Worm (Caenorhabditis elegans) whole organism, L1 larva: ENCODE results near the gene nfi-1.

Source experiments
- C04F5.9 ChIP-seq: sonication (generic microtip); optimal IDR thresholded peaks from 2 replicates; lab custom pipeline; 2016; ENCODE audit warnings: missing genetic modification characterization, missing compliant biosample characterization
- F16B12.6 ChIP-seq: fragments of 150-350 bp; optimal IDR thresholded peaks from 2 replicates; lab custom pipeline; 2014; ENCODE audit warnings: missing biosample characterization, missing genetic modification characterization
- aly-2 ChIP-seq: fragments of 150-350 bp; optimal IDR thresholded peaks from 2 replicates; lab custom pipeline; 2014; ENCODE audit warnings: missing biosample characterization, missing genetic modification characterization
- ama-1 ChIP-seq: fragments of 150-350 bp; optimal IDR thresholded peaks from 2 replicates; lab custom pipeline; 2014
- blmp-1 ChIP-seq: fragments of 150-350 bp; optimal IDR thresholded peaks from 2 replicates; lab custom pipeline; 2014; ENCODE audit warnings: missing biosample characterization, missing genetic modification characterization
- ceh-63 ChIP-seq: fragments of 200-800 bp; sonication (Bioruptor generic); optimal IDR thresholded peaks from 2 replicates; lab custom pipeline; 2018; ENCODE audit warnings: mild to moderate bottlenecking, missing genetic modification characterization, missing compliant biosample characterization
- ceh-82 ChIP-seq, 3 experiments: fragments of 150-350 bp in 1 of 3; sonication (generic microtip) in 2 of 3; optimal IDR thresholded peaks; 2 replicates each; lab custom pipeline; 2014 to 2017; ENCODE audit warnings: missing biosample characterization in 3 of 3, missing genetic modification characterization in 3 of 3
- ceh-88 ChIP-seq: fragments of 200-800 bp; sonication (Bioruptor generic); IDR thresholded peaks from 2 replicates; pipeline ENCODE4 v1.3.6; 2022; ENCODE audit warnings: missing genetic modification characterization, missing compliant biosample characterization
- ceh-90 ChIP-seq: sonication (generic microtip); optimal IDR thresholded peaks from 2 replicates; lab custom pipeline; 2016; ENCODE audit warnings: missing genetic modification characterization, missing compliant biosample characterization
- dsc-1 ChIP-seq: sonication (generic microtip); optimal IDR thresholded peaks from 2 replicates; lab custom pipeline; 2016; ENCODE audit warnings: mild to moderate bottlenecking, missing genetic modification characterization, missing compliant biosample characterization
- efl-1 ChIP-seq, 4 experiments: fragments of 150-350 bp; optimal IDR thresholded peaks in 3 of 4; peaks in 1 of 4; 1 replicate in 1 of 4; 2 replicates in 3 of 4; lab custom pipeline; 2014; ENCODE audit warnings: missing biosample characterization in 2 of 4, missing genetic modification characterization in 2 of 4, missing genetic modification reagents in 2 of 4
- egl-13 ChIP-seq: sonication (generic microtip); optimal IDR thresholded peaks from 2 replicates; lab custom pipeline; 2016; ENCODE audit warnings: missing genotype, missing genetic modification reagents, missing genetic modification characterization, missing compliant biosample characterization
- elt-2 ChIP-seq: sonication (generic microtip); optimal IDR thresholded peaks from 2 replicates; lab custom pipeline; 2016; ENCODE audit warnings: missing genetic modification characterization, mild to moderate bottlenecking, inconsistent platforms, missing compliant biosample characterization, missing genetic modification reagents
- elt-3 ChIP-seq, 6 experiments: fragments of 150-350 bp in 1 of 6; sonication (generic microtip); optimal IDR thresholded peaks; 2 replicates each; lab custom pipeline; 2017 to 2018; ENCODE audit warnings: missing biosample characterization in 6 of 6, missing genetic modification characterization in 6 of 6, inconsistent platforms in 1 of 6
- grh-1 ChIP-seq: fragments of 200-800 bp; sonication (Bioruptor generic); IDR thresholded peaks from 2 replicates; pipeline ENCODE4 v1.3.6; 2022; ENCODE audit warnings: missing genetic modification reagents, missing genetic modification characterization, missing compliant biosample characterization
- hlh-17 ChIP-seq: fragments of 200-800 bp; sonication (Bioruptor generic); optimal IDR thresholded peaks from 2 replicates; lab custom pipeline; 2018; ENCODE audit warnings: missing genetic modification characterization, mild to moderate bottlenecking, missing compliant biosample characterization, moderate library complexity, borderline replicate concordance
- jun-1 ChIP-seq: fragments of 150-350 bp; optimal IDR thresholded peaks from 2 replicates; lab custom pipeline; 2014; ENCODE audit warnings: missing biosample characterization, missing genetic modification reagents, missing genetic modification characterization
- lin-14 ChIP-seq: fragments of 200-800 bp; sonication (Bioruptor generic); optimal IDR thresholded peaks from 2 replicates; lab custom pipeline; 2018; ENCODE audit warnings: mild to moderate bottlenecking, missing genetic modification characterization, moderate library complexity, missing compliant biosample characterization
- lin-35 ChIP-seq, 2 experiments: fragments of 150-350 bp; optimal IDR thresholded peaks; 2 replicates each; lab custom pipeline; 2014; ENCODE audit warnings: missing biosample characterization in 2 of 2, missing genetic modification characterization in 2 of 2, missing genetic modification reagents in 2 of 2
- lsy-2 ChIP-seq, 2 experiments: fragments of 150-350 bp; optimal IDR thresholded peaks; 2 replicates each; lab custom pipeline; 2014; ENCODE audit warnings: missing biosample characterization in 2 of 2, missing genetic modification characterization in 2 of 2
- mab-9 ChIP-seq: fragments of 200-800 bp; sonication (Bioruptor generic); IDR thresholded peaks from 2 replicates; pipeline ENCODE4 v1.3.6; 2022; ENCODE audit warnings: missing genetic modification reagents, missing genetic modification characterization, missing compliant biosample characterization
- mdl-1 ChIP-seq, 2 experiments: fragments of 150-350 bp; optimal IDR thresholded peaks; 2 replicates each; lab custom pipeline; 2014 to 2017; ENCODE audit warnings: missing biosample characterization in 2 of 2, missing genetic modification characterization in 2 of 2, inconsistent platforms in 1 of 2
- mep-1 ChIP-seq: fragments of 150-350 bp; optimal IDR thresholded peaks from 2 replicates; lab custom pipeline; 2014; ENCODE audit warnings: missing biosample characterization, missing genetic modification characterization
- nhr-12 ChIP-seq: sonication (generic microtip); optimal IDR thresholded peaks from 2 replicates; lab custom pipeline; 2017; ENCODE audit warnings: missing biosample characterization, missing genetic modification characterization
- nhr-19 ChIP-seq: fragments of 200-800 bp; sonication (Bioruptor generic); conservative IDR thresholded peaks from 2 replicates; pipeline ENCODE4 v1.3.6; 2022; ENCODE audit warnings: missing genetic modification characterization, missing compliant biosample characterization
- nhr-20 ChIP-seq: sonication (generic microtip); optimal IDR thresholded peaks from 2 replicates; lab custom pipeline; 2016; ENCODE audit warnings: mild to moderate bottlenecking, missing genetic modification characterization, missing compliant biosample characterization
- nhr-237 ChIP-seq: fragments of 150-350 bp; optimal IDR thresholded peaks from 2 replicates; lab custom pipeline; 2014; ENCODE audit warnings: missing biosample characterization, missing genetic modification characterization
- nhr-71 ChIP-seq: sonication (generic microtip); optimal IDR thresholded peaks from 2 replicates; lab custom pipeline; 2016; ENCODE audit warnings: mild to moderate bottlenecking, missing genetic modification characterization, moderate library complexity, missing compliant biosample characterization
- nhr-76 ChIP-seq: sonication (generic microtip); optimal IDR thresholded peaks from 2 replicates; lab custom pipeline; 2017; ENCODE audit warnings: missing biosample characterization, missing genetic modification characterization
- nhr-85 ChIP-seq: sonication (generic microtip); peaks from one replicate; lab custom pipeline; 2016; ENCODE audit warnings: missing genetic modification characterization, inconsistent platforms, missing compliant biosample characterization
- nhr-90 ChIP-seq: sonication (generic microtip); optimal IDR thresholded peaks from 2 replicates; lab custom pipeline; 2016; ENCODE audit warnings: mild to moderate bottlenecking, missing genetic modification characterization, missing compliant biosample characterization; ENCODE audit not compliant: poor library complexity
- skn-1 ChIP-seq: fragments of 150-350 bp; optimal IDR thresholded peaks from 2 replicates; lab custom pipeline; 2014; ENCODE audit warnings: missing biosample characterization, missing genetic modification characterization
- snpc-4 ChIP-seq: fragments of 150-350 bp; optimal IDR thresholded peaks from 2 replicates; lab custom pipeline; 2014; ENCODE audit warnings: missing biosample characterization, missing genetic modification characterization
- snu-23 ChIP-seq: sonication (generic microtip); optimal IDR thresholded peaks from 2 replicates; lab custom pipeline; 2016; ENCODE audit warnings: missing genetic modification characterization, missing compliant biosample characterization
- sptf-1 ChIP-seq: fragments of 150-350 bp; optimal IDR thresholded peaks from 2 replicates; lab custom pipeline; 2014; ENCODE audit warnings: missing biosample characterization, missing genetic modification characterization
- swsn-7 ChIP-seq: sonication (generic microtip); optimal IDR thresholded peaks from 2 replicates; lab custom pipeline; 2016; ENCODE audit warnings: missing genetic modification characterization, missing compliant biosample characterization
- tbx-2 ChIP-seq: sonication (generic microtip); optimal IDR thresholded peaks from 2 replicates; lab custom pipeline; 2016; ENCODE audit warnings: missing genetic modification characterization, missing compliant biosample characterization
- unc-130 ChIP-seq: fragments of 150-350 bp; optimal IDR thresholded peaks from 2 replicates; lab custom pipeline; 2017; ENCODE audit warnings: missing biosample characterization, missing genetic modification characterization, inconsistent platforms
- unc-30 ChIP-seq: sonication (generic microtip); optimal IDR thresholded peaks from 2 replicates; lab custom pipeline; 2017; ENCODE audit warnings: missing biosample characterization, missing genetic modification characterization
- unc-86 ChIP-seq: sonication (generic microtip); optimal IDR thresholded peaks from 2 replicates; lab custom pipeline; 2016; ENCODE audit warnings: missing genetic modification characterization, missing compliant biosample characterization
- unc-98 ChIP-seq: fragments of 200-800 bp; sonication (Bioruptor generic); IDR thresholded peaks from 2 replicates; pipeline ENCODE4 v1.3.6; 2022; ENCODE audit warnings: missing genetic modification characterization, missing compliant biosample characterization
- ztf-4 ChIP-seq: fragments of 150-350 bp; optimal IDR thresholded peaks from 2 replicates; lab custom pipeline; 2014; ENCODE audit warnings: missing biosample characterization, missing genetic modification characterization

Gene nfi-1

ce11 chrII:7547269-7547668, 9.3 kb downstream of the nfi-1 start (continued):
- no peak for TF ChIP-seq jun-1 (tag; lab: Kevin White, UChicago)

- no peak for TF ChIP-seq unc-30 (tag; lab: Kevin White, UChicago)
- no peak for TF ChIP-seq unc-86 (tag; lab: Kevin White, UChicago)
- no peak for TF ChIP-seq ceh-82 (tag; optimal IDR thresholded peaks at IDR 0.05; lab: Kevin White, UChicago)
- no peak for TF ChIP-seq F16B12.6 (tag; lab: Kevin White, UChicago)
- TF ChIP-seq, all 84 proteins: peak for 0
Measured at ce11 chrII:7548044-7548443, 10.1 kb downstream of the nfi-1 start, which contains the start of gene fbxa-224. Gene fbxa-224 (minus strand): TSS chrII:7548144.

- TF ChIP-seq ztf-4 (tag; lab: Kevin White, UChicago) (no peak), F16B12.6 (tag; lab: Kevin White, UChicago) (no peak), tbx-2 (tag; lab: Kevin White, UChicago) (no peak), lin-14 (GFP tag; lab: Kevin White, UChicago) (no peak), nhr-76 (no peak), sptf-1 (tag; lab: Kevin White, UChicago) (no peak), ceh-90 (no peak), egl-13 (no peak), ceh-82 (tag; optimal IDR thresholded peaks at IDR 0.05; lab: Kevin White, UChicago) (no peak), nhr-85 (tag; lab: Kevin White, UChicago) (no peak), swsn-7 (tag; lab: Kevin White, UChicago) (no peak), snu-23 (GFP tag; lab: Kevin White, UChicago) (no peak), nhr-237 (tag; lab: Kevin White, UChicago) (no peak), ceh-63 (GFP tag; lab: Kevin White, UChicago) (no peak), ceh-88 (GFP tag; lab: Robert Waterston, UW) (no peak), nhr-12 (no peak), jun-1 (tag; lab: Kevin White, UChicago) (no peak)
Measured at ce11 chrII:7549035-7549434, 11.1 kb downstream of the nfi-1 start, which contains the start of gene tph-1. Gene tph-1 (plus strand): TSS chrII:7549335.

- no peak for TF ChIP-seq swsn-7 (tag; lab: Kevin White, UChicago)
- no peak for TF ChIP-seq dsc-1
- no peak for TF ChIP-seq grh-1 (GFP tag; lab: Robert Waterston, UW)
- no peak for TF ChIP-seq mep-1 (tag; lab: Kevin White, UChicago)
- TF ChIP-seq ama-1 = no peak
- no peak for TF ChIP-seq mab-9 (GFP tag; lab: Robert Waterston, UW)
- no peak for TF ChIP-seq unc-98 (GFP tag; lab: Robert Waterston, UW)
- TF ChIP-seq lin-14 (GFP tag; lab: Kevin White, UChicago) = no peak
- no peak for TF ChIP-seq snu-23 (GFP tag; lab: Kevin White, UChicago)
- TF ChIP-seq C04F5.9 (tag; lab: Kevin White, UChicago) = no peak
- TF ChIP-seq nhr-90 = no peak
- TF ChIP-seq snpc-4 (tag; lab: Kevin White, UChicago) = no peak
- no peak for TF ChIP-seq hlh-17 (GFP tag; lab: Kevin White, UChicago)
- no peak for TF ChIP-seq lsy-2 (tag; optimal IDR thresholded peaks at IDR 0.05; lab: Kevin White, UChicago)
- TF ChIP-seq jun-1 (tag; lab: Kevin White, UChicago) = no peak
- TF ChIP-seq, all 84 proteins: peak for 0
Measured at ce11 chrII:7553806-7554205, 15.8 kb downstream of the nfi-1 start, which contains the start of gene ZK1290.10. Gene ZK1290.10 (minus strand): TSS chrII:7553906.

- peak in 1 of 2 experiments; percentile 39 for TF ChIP-seq mdl-1 (tag; optimal IDR thresholded peaks at IDR 0.05; lab: Kevin White, UChicago)
- TF ChIP-seq swsn-7 (tag; lab: Kevin White, UChicago) = no peak
- peak; percentile 94 for TF ChIP-seq elt-2 (tag; lab: Kevin White, UChicago)
- TF ChIP-seq nhr-90 = peak; percentile 37
- TF ChIP-seq mep-1 (tag; lab: Kevin White, UChicago) = peak; percentile 0
- peak; percentile 2 for TF ChIP-seq skn-1 (tag; lab: Kevin White, UChicago)
- no peak for TF ChIP-seq ama-1
- no peak for TF ChIP-seq aly-2 (tag; lab: Kevin White, UChicago)
- TF ChIP-seq snu-23 (GFP tag; lab: Kevin White, UChicago) = peak; percentile 33
- TF ChIP-seq efl-1 (optimal IDR thresholded peaks at IDR 0.05; lab: Kevin White, UChicago) = no peak
- TF ChIP-seq efl-1 (GFP tag; optimal IDR thresholded peaks at IDR 0.05 in 1 of 2; lab: Kevin White, UChicago) = no peak
- TF ChIP-seq unc-130 (tag; lab: Kevin White, UChicago) = no peak
- no peak for TF ChIP-seq C04F5.9 (tag; lab: Kevin White, UChicago)
- no peak for TF ChIP-seq lsy-2 (tag; optimal IDR thresholded peaks at IDR 0.05; lab: Kevin White, UChicago)
- peak; percentile 58 for TF ChIP-seq nhr-20
- TF ChIP-seq blmp-1 (tag; lab: Kevin White, UChicago) = peak; percentile 36
- TF ChIP-seq nhr-85 (tag; lab: Kevin White, UChicago) = peak; percentile 53
- peak; percentile 45 for TF ChIP-seq nhr-71 (tag; lab: Kevin White, UChicago)
- no peak for TF ChIP-seq sptf-1 (tag; lab: Kevin White, UChicago)
- peak in 1 of 6 experiments; percentile 32 for TF ChIP-seq elt-3 (tag; optimal IDR thresholded peaks at IDR 0.05; lab: Kevin White, UChicago)
- peak; percentile 27; the same call in 1 of the 2 replicates for TF ChIP-seq nhr-19
- peak in 1 of 2 experiments; percentile 64 for TF ChIP-seq lin-35 (GFP tag; optimal IDR thresholded peaks at IDR 0.05; lab: Kevin White, UChicago)
- peak; percentile 70 for TF ChIP-seq lin-14 (GFP tag; lab: Kevin White, UChicago)
Measured at ce11 chrII:7554716-7555247, 16.8 kb downstream of the nfi-1 start.
